Fruit fly (Drosophila melanogaster) Kc167 (cell line): ENCODE data around the gene CG1738.

Experiments
- Myc ChIP-seq: fragments of >200 bp; optimal IDR thresholded peaks from 2 replicates; lab custom pipeline; 2017; ENCODE audit warnings: missing external identifiers
- Sin3A ChIP-seq: fragments of >200 bp; optimal IDR thresholded peaks from 2 replicates; lab custom pipeline; 2018; ENCODE audit warnings: missing external identifiers
- h ChIP-seq: fragments of >200 bp; optimal IDR thresholded peaks from 3 replicates; lab custom pipeline; 2018; ENCODE audit warnings: missing external identifiers
- insv ChIP-seq: fragments of >200 bp; optimal IDR thresholded peaks from 3 replicates; lab custom pipeline; 2018; ENCODE audit warnings: missing external identifiers
- psq ChIP-seq: fragments of >200 bp; optimal IDR thresholded peaks from 2 replicates; lab custom pipeline; 2017; ENCODE audit warnings: missing external identifiers
- ttk ChIP-seq: sonication (Bioruptor generic); optimal IDR thresholded peaks from 2 replicates; lab custom pipeline; 2017; ENCODE audit warnings: missing external identifiers

dm6 chrX:11351351-11351750 lies 2.5 kb downstream of the CG1738 start:
- TF ChIP-seq h (lab: Kevin White, UChicago) (no peak), Sin3A (lab: Kevin White, UChicago) (no peak), psq (lab: Kevin White, UChicago) (no peak), ttk (lab: Kevin White, UChicago) (no peak), Myc (lab: Kevin White, UChicago) (no peak), insv (lab: Kevin White, UChicago) (no peak)
